Worm (Caenorhabditis elegans) whole organism, mixed stage, embryonic: ENCODE results near the gene srh-74.

Source experiments
- M03D4.4 ChIP-seq: sonication (generic microtip); optimal IDR thresholded peaks from 2 replicates; lab custom pipeline; 2017; ENCODE audit warnings: mild to moderate bottlenecking, missing genetic modification characterization, missing compliant biosample characterization
- blmp-1 ChIP-seq: fragments of 150-350 bp; optimal IDR thresholded peaks from 2 replicates; lab custom pipeline; 2014; ENCODE audit warnings: missing biosample characterization, missing genetic modification characterization
- ceh-39 ChIP-seq: fragments of 150-350 bp; optimal IDR thresholded peaks from 2 replicates; lab custom pipeline; 2014; ENCODE audit warnings: missing biosample characterization, missing genetic modification characterization
- ceh-43 ChIP-seq: fragments of 200-800 bp; sonication (Bioruptor generic); optimal IDR thresholded peaks from 2 replicates; lab custom pipeline; 2018; ENCODE audit warnings: mild to moderate bottlenecking, missing genetic modification characterization, moderate library complexity, missing compliant biosample characterization
- ceh-83 ChIP-seq: fragments of 200-800 bp; sonication (Bioruptor generic); optimal IDR thresholded peaks from 2 replicates; lab custom pipeline; 2018; ENCODE audit warnings: mild to moderate bottlenecking, missing genetic modification characterization, missing compliant biosample characterization
- ces-1 ChIP-seq: fragments of 150-350 bp; optimal IDR thresholded peaks from 2 replicates; lab custom pipeline; 2014; ENCODE audit warnings: missing biosample characterization, missing genetic modification reagents, missing genetic modification characterization
- cnd-1 ChIP-seq: fragments of 200-800 bp; sonication (Bioruptor generic); optimal IDR thresholded peaks from 2 replicates; lab custom pipeline; 2018; ENCODE audit warnings: mild to moderate bottlenecking, missing genetic modification characterization, missing compliant biosample characterization
- drap-1 ChIP-seq: fragments of 200-800 bp; sonication (Bioruptor generic); optimal IDR thresholded peaks from 3 replicates; lab custom pipeline; 2018; ENCODE audit warnings: mild to moderate bottlenecking, missing genetic modification characterization, missing compliant biosample characterization
- elt-1 ChIP-seq: sonication (generic microtip); optimal IDR thresholded peaks from 2 replicates; lab custom pipeline; 2017; ENCODE audit warnings: missing genetic modification characterization, mild to moderate bottlenecking, missing compliant biosample characterization, antibody characterized with exemption, moderate library complexity, borderline replicate concordance; ENCODE audit not compliant: insufficient read depth
- elt-3 ChIP-seq: fragments of 150-350 bp; optimal IDR thresholded peaks from 2 replicates; lab custom pipeline; 2014; ENCODE audit warnings: missing biosample characterization, missing genetic modification characterization
- flh-1 ChIP-seq: fragments of 200-800 bp; sonication (Bioruptor generic); optimal IDR thresholded peaks from 2 replicates; lab custom pipeline; 2018; ENCODE audit warnings: mild to moderate bottlenecking, missing genetic modification characterization, moderate library complexity, missing compliant biosample characterization
- ham-2 ChIP-seq: fragments of 200-800 bp; sonication (Bioruptor generic); optimal IDR thresholded peaks from 2 replicates; lab custom pipeline; 2018; ENCODE audit warnings: mild to moderate bottlenecking, missing genetic modification characterization, missing compliant biosample characterization
- hlh-1 ChIP-seq: fragments of 150-350 bp; optimal IDR thresholded peaks from 2 replicates; lab custom pipeline; 2014; ENCODE audit warnings: missing biosample characterization, missing genetic modification reagents, missing genetic modification characterization
- lin-13 ChIP-seq: fragments of 150-350 bp; optimal IDR thresholded peaks from 2 replicates; lab custom pipeline; 2014; ENCODE audit warnings: missing biosample characterization, missing genetic modification characterization
- lin-32 ChIP-seq: fragments of 200-800 bp; sonication (Bioruptor generic); optimal IDR thresholded peaks from 2 replicates; lab custom pipeline; 2018; ENCODE audit warnings: mild to moderate bottlenecking, missing genetic modification characterization, missing compliant biosample characterization
- lsy-2 ChIP-seq: fragments of 150-350 bp; optimal IDR thresholded peaks from 2 replicates; lab custom pipeline; 2014; ENCODE audit warnings: missing biosample characterization, missing genetic modification characterization
- mab-5 ChIP-seq: fragments of 150-350 bp; optimal IDR thresholded peaks from 2 replicates; lab custom pipeline; 2014; ENCODE audit warnings: missing biosample characterization, missing genetic modification characterization
- mep-1 ChIP-seq: fragments of 150-350 bp; optimal IDR thresholded peaks from 2 replicates; lab custom pipeline; 2017; ENCODE audit warnings: missing biosample characterization, missing genetic modification reagents, missing genetic modification characterization, inconsistent platforms
- mls-2 ChIP-seq: sonication (generic microtip); optimal IDR thresholded peaks from 2 replicates; lab custom pipeline; 2016; ENCODE audit warnings: mild to moderate bottlenecking, missing genetic modification characterization, moderate library complexity, missing compliant biosample characterization
- nhr-2 ChIP-seq: fragments of 150-350 bp; optimal IDR thresholded peaks from 2 replicates; lab custom pipeline; 2014; ENCODE audit warnings: missing biosample characterization, missing genetic modification characterization
- nhr-237 ChIP-seq: fragments of 150-350 bp; optimal IDR thresholded peaks from 2 replicates; lab custom pipeline; 2014; ENCODE audit warnings: missing biosample characterization, missing genetic modification characterization
- nhr-28 ChIP-seq: fragments of 150-350 bp; optimal IDR thresholded peaks from 2 replicates; lab custom pipeline; 2014; ENCODE audit warnings: missing biosample characterization, missing genetic modification characterization
- nhr-76 ChIP-seq: sonication (generic microtip); optimal IDR thresholded peaks from 2 replicates; lab custom pipeline; 2017; ENCODE audit warnings: missing biosample characterization, missing genetic modification characterization
- pha-4 ChIP-seq: fragments of 150-350 bp; optimal IDR thresholded peaks from 2 replicates; lab custom pipeline; 2018; ENCODE audit warnings: missing biosample characterization, missing genetic modification reagents, missing genetic modification characterization
- sem-2 ChIP-seq: fragments of 200-800 bp; sonication (Bioruptor generic); optimal IDR thresholded peaks from 2 replicates; lab custom pipeline; 2018; ENCODE audit warnings: mild to moderate bottlenecking, missing genetic modification characterization, missing compliant biosample characterization
- snpc-4 ChIP-seq: fragments of 150-350 bp; optimal IDR thresholded peaks from 2 replicates; lab custom pipeline; 2014; ENCODE audit warnings: missing biosample characterization, missing genetic modification characterization
- tbx-8 ChIP-seq: fragments of 200-800 bp; sonication (Bioruptor generic); optimal IDR thresholded peaks from 2 replicates; lab custom pipeline; 2018; ENCODE audit warnings: mild to moderate bottlenecking, missing genetic modification characterization, moderate library complexity, missing compliant biosample characterization
- unc-120 ChIP-seq: sonication (generic microtip); optimal IDR thresholded peaks from 2 replicates; lab custom pipeline; 2017; ENCODE audit warnings: missing genetic modification characterization, missing compliant biosample characterization; ENCODE audit not compliant: poor library complexity, severe bottlenecking
- unc-39 ChIP-seq: fragments of 150-350 bp; optimal IDR thresholded peaks from 2 replicates; lab custom pipeline; 2014; ENCODE audit warnings: missing biosample characterization, missing genetic modification characterization
- unc-62 ChIP-seq: fragments of 150-350 bp; optimal IDR thresholded peaks from 2 replicates; lab custom pipeline; 2014; ENCODE audit warnings: missing biosample characterization, missing genetic modification reagents, missing genetic modification characterization
- zip-8 ChIP-seq: fragments of 150-350 bp; optimal IDR thresholded peaks from 2 replicates; lab custom pipeline; 2014; ENCODE audit warnings: missing biosample characterization, missing genetic modification characterization
- ztf-11 ChIP-seq: fragments of 150-350 bp; optimal IDR thresholded peaks from 2 replicates; lab custom pipeline; 2014; ENCODE audit warnings: missing biosample characterization, missing genetic modification characterization

The srh-74 gene

DNA sequence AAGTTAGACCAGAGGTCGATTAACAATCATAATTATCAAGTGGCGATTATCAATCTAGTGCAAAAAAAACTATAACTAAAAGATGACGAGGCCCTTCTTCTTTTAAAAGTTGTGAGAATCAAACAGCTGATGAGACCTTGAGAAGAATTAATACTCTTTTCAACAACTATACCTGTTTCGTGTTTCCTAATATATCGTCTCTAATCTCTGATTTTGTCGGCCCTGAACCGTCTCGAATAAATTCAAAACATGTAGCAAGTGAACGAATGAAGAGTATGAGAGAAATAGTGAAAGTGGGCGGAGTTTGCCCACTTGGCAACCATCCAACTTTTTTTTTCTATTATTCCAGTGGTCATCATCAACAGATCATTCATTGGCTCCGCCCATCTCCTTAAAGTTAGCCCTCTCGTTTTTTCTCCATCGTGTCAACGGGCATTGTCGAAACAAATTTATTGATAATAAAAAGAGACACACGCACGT, 39.0 kb upstream of the srh-74 start, which contains the start of gene Y42A5A.1:
Gene Y42A5A.1 (plus strand): TSS at position 430 of the 480 bp plus-strand sequence.
- TF ChIP-seq ces-1 (GFP tag; lab: Kevin White, UChicago) = no peak
- TF ChIP-seq nhr-28 (tag; lab: Kevin White, UChicago) = no peak
- no peak for TF ChIP-seq hlh-1 (tag; lab: Kevin White, UChicago)
- no peak for TF ChIP-seq ceh-83 (GFP tag; lab: Kevin White, UChicago)
- TF ChIP-seq cnd-1 (tag; lab: Kevin White, UChicago) = no peak
- TF ChIP-seq mls-2 (tag; lab: Kevin White, UChicago) = no peak
- TF ChIP-seq ceh-39 (tag; lab: Kevin White, UChicago) = no peak
- no peak for TF ChIP-seq sem-2

ce11 chrV:11087119-11087518, 38.5 kb upstream of the srh-74 start:
- TF ChIP-seq ceh-83 (GFP tag; lab: Kevin White, UChicago) (no peak), nhr-76 (tag; lab: Kevin White, UChicago) (no peak), ces-1 (GFP tag; lab: Kevin White, UChicago) (no peak), ham-2 (GFP tag; lab: Kevin White, UChicago) (no peak), hlh-1 (tag; lab: Kevin White, UChicago) (no peak), cnd-1 (tag; lab: Kevin White, UChicago) (no peak), nhr-237 (tag; lab: Kevin White, UChicago) (no peak), zip-8 (no peak), mls-2 (tag; lab: Kevin White, UChicago) (no peak), drap-1 (GFP tag; lab: Kevin White, UChicago) (no peak), lin-13 (no peak)

- TF ChIP-seq nhr-237 (tag; lab: Kevin White, UChicago) (peak; percentile 75), nhr-76 (tag; lab: Kevin White, UChicago) (no peak), ham-2 (GFP tag; lab: Kevin White, UChicago) (peak; percentile 21), mab-5 (tag; lab: Kevin White, UChicago) (peak; percentile 74), unc-62 (GFP tag; lab: Kevin White, UChicago) (peak; percentile 70), nhr-28 (tag; lab: Kevin White, UChicago) (no peak), zip-8 (peak; percentile 95), snpc-4 (no peak), unc-39 (tag; lab: Kevin White, UChicago) (no peak), ztf-11 (tag; lab: Kevin White, UChicago) (no peak), mep-1 (no peak), lin-32 (GFP tag; lab: Kevin White, UChicago) (no peak), ceh-39 (tag; lab: Kevin White, UChicago) (peak; percentile 26), nhr-2 (tag; lab: Kevin White, UChicago) (no peak), ces-1 (GFP tag; lab: Kevin White, UChicago) (no peak), elt-1 (tag; lab: Kevin White, UChicago) (peak; percentile 24), drap-1 (GFP tag; lab: Kevin White, UChicago) (no peak), ceh-83 (GFP tag; lab: Kevin White, UChicago) (no peak), lin-13 (no peak), sem-2 (no peak), unc-120 (tag; lab: Kevin White, UChicago) (peak; percentile 90), ceh-43 (no peak), hlh-1 (tag; lab: Kevin White, UChicago) (peak; percentile 85), cnd-1 (tag; lab: Kevin White, UChicago) (no peak), blmp-1 (tag; lab: Kevin White, UChicago) (no peak), mls-2 (tag; lab: Kevin White, UChicago) (no peak), lsy-2 (no peak), M03D4.4 (tag; lab: Kevin White, UChicago) (no peak)
Observed at ce11 chrV:11083691-11084090, 35.1 kb upstream of the srh-74 start.

ce11 chrV:11082964-11083363, 34.4 kb upstream of the srh-74 start:
- no peak for TF ChIP-seq lin-13

- TF ChIP-seq unc-120 (tag; lab: Kevin White, UChicago) (peak; percentile 90), blmp-1 (tag; lab: Kevin White, UChicago) (no peak), cnd-1 (tag; lab: Kevin White, UChicago) (no peak), nhr-76 (tag; lab: Kevin White, UChicago) (no peak), ceh-43 (no peak), flh-1 (GFP tag; lab: Kevin White, UChicago) (no peak), elt-3 (no peak), mab-5 (tag; lab: Kevin White, UChicago) (no peak), hlh-1 (tag; lab: Kevin White, UChicago) (peak; percentile 76), drap-1 (GFP tag; lab: Kevin White, UChicago) (no peak), mep-1 (peak; percentile 36), nhr-28 (tag; lab: Kevin White, UChicago) (no peak), ces-1 (GFP tag; lab: Kevin White, UChicago) (no peak), pha-4 (tag; lab: Kevin White, UChicago) (peak; percentile 54), lin-13 (no peak), elt-1 (tag; lab: Kevin White, UChicago) (no peak), tbx-8 (no peak), ceh-39 (tag; lab: Kevin White, UChicago) (no peak), unc-62 (GFP tag; lab: Kevin White, UChicago) (peak; percentile 58), ztf-11 (tag; lab: Kevin White, UChicago) (no peak), lsy-2 (no peak), M03D4.4 (tag; lab: Kevin White, UChicago) (peak; percentile 27), unc-39 (tag; lab: Kevin White, UChicago) (no peak), nhr-237 (tag; lab: Kevin White, UChicago) (peak; percentile 50), ceh-83 (GFP tag; lab: Kevin White, UChicago) (no peak), snpc-4 (no peak)
Observed at ce11 chrV:11082475-11082874, 33.9 kb upstream of the srh-74 start.
